Fruit fly (Drosophila melanogaster): Measurements from ENCODE around the gene CG7208.
A peak's percentile ranks its signal among the peaks of the same experiment; 100 is the strongest.

The CG7208 gene

dm6 chr3R:18156608-18157007 is 28.9 kb downstream of the CG7208 start:
- TF ChIP-seq unc-4 (GFP tag; IDR thresholded peaks at IDR 0.05; ENCODE audit: partially characterized antibody) = no peak
- peak in 1 of 2 experiments; percentile 87 for TF ChIP-seq insv (GFP tag; optimal IDR thresholded peaks at IDR 0.05)
- peak; percentile 77 for TF ChIP-seq phol (tag; optimal IDR thresholded peaks at IDR 0.05)
- no peak for TF ChIP-seq Camta (GFP tag; optimal IDR thresholded peaks at IDR 0.05)
- TF ChIP-seq CG11695 (GFP tag; IDR thresholded peaks at IDR 0.05) = no peak

DNA sequence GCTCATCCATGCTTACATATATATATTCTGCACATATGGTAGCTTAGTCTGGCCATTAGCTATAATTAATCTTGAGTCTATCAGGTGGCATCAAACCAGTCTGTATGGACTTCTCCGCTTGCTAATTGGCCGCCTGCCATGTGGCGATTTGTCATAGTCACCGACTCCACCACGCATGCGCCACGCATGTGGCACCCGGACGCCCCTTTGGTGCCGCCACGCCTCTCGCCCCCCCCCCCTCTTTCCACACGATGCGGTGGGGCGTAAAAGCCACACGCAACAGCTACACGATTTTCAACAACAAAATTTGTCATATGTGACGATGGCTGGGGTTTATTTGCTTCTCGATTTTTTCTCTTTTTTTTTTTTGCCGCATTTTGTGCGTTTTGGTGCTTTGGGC is 31.8 kb downstream of the CG7208 start:
- TF ChIP-seq D19A (tag; optimal IDR thresholded peaks at IDR 0.05) (no peak), Drgx (GFP tag; IDR thresholded peaks at IDR 0.05) (0 out of 2 replicates have a peak, but pooled peaks have one; percentile 5), CG32772 (GFP tag; IDR thresholded peaks at IDR 0.05) (0 out of 2 replicates have a peak, but pooled peaks have one; percentile 27), Kr (GFP tag; optimal IDR thresholded peaks at IDR 0.05) (no peak), CG18262 (tag; optimal IDR thresholded peaks at IDR 0.05) (no peak), ato (GFP tag; IDR thresholded peaks at IDR 0.05; ENCODE audit: partially characterized antibody) (0 out of 2 replicates have a peak, but pooled peaks have one; percentile 25), pho (GFP tag; optimal IDR thresholded peaks at IDR 0.05) (no peak), Ravus (GFP tag; IDR thresholded peaks at IDR 0.05) (no peak), CG18764 (GFP tag; optimal IDR thresholded peaks at IDR 0.05) (no peak), ewg (GFP tag; optimal IDR thresholded peaks at IDR 0.05) (peak; percentile 61), caup (GFP tag; optimal IDR thresholded peaks at IDR 0.05; ENCODE audit: severe bottlenecking) (no peak), Atf-2 (GFP tag; optimal IDR thresholded peaks at IDR 0.05) (no peak), ci (GFP tag; IDR thresholded peaks at IDR 0.05) (0 out of 3 replicates have a peak, but pooled peaks have one; percentile 12)

DNA sequence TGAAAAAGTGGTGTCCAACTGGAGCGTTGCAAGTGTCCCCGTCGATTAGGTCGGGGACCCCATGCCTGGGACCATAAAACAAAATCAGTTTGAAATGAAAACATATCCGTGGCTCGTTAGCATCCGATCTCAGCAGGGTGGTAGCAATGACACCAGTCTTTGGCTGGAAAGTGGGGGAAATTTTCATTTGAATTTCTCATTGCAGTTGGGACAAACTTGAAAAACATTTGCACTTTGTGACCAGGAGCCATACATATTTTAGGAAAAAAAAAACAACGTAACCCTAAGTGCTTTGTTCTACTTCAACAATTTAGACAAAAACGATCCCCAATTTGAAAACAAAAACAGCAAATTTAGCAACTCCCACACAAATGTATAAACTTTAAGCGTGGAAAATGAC is 33.7 kb downstream of the CG7208 start, which contains the start of gene CG14316:
Gene CG14316, plus strand, starts transcription at position 301 of the 400 bp plus-strand sequence.
- no peak for TF ChIP-seq dmrt99B (tag; optimal IDR thresholded peaks at IDR 0.05)
- no peak for TF ChIP-seq ac (GFP tag; optimal IDR thresholded peaks at IDR 0.05)
- no peak for TF ChIP-seq CG12104 (GFP tag; optimal IDR thresholded peaks at IDR 0.05)
- no peak for TF ChIP-seq row (GFP tag; IDR thresholded peaks at IDR 0.05)
- no peak for TF ChIP-seq HLH54F (GFP tag; optimal IDR thresholded peaks at IDR 0.05)
- TF ChIP-seq twi (tag; optimal IDR thresholded peaks at IDR 0.05) = no peak
- TF ChIP-seq unpg (GFP tag; optimal IDR thresholded peaks at IDR 0.05) = no peak
- TF ChIP-seq CG10209 (GFP tag; optimal IDR thresholded peaks at IDR 0.05) = no peak

DNA sequence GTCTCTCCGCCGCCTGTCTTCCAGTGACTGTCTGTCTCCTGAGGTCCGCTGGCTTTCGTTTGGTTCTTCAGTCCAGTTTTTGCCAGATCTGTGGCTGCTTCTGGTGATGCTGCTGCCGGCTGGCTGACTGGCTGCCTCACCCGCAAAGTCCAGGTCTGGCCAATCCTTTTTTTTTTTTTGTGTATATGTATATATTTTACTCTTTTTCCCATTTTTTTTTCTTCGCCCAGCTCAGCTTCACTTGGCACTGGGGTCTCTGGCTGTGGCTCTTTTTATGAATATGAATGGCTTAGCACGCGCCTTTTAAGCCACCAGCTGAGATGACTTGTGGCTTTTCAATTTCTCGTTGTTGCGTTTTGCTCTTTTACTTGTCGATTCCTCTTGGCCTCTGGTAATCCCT is 38.9 kb downstream of the CG7208 start:
- TF ChIP-seq bsh (GFP tag; optimal IDR thresholded peaks at IDR 0.05) = peak in 1 of 2 experiments; percentile 49
- TF ChIP-seq ERR (GFP tag; optimal IDR thresholded peaks at IDR 0.05) = no peak
- TF ChIP-seq Opbp (GFP tag; IDR thresholded peaks at IDR 0.05; ENCODE audit: partially characterized antibody) = no peak
- TF ChIP-seq nom (GFP tag; optimal IDR thresholded peaks at IDR 0.05) = peak; percentile 88
- TF ChIP-seq Ets65A (GFP tag) = peak; percentile 54

- no peak for TF ChIP-seq CG4360 (GFP tag; IDR thresholded peaks at IDR 0.05)
- TF ChIP-seq lmd (GFP tag; IDR thresholded peaks at IDR 0.05) = no peak
- TF ChIP-seq CG9215 (GFP tag; IDR thresholded peaks at IDR 0.05) = no peak
- TF ChIP-seq pfk (GFP tag; optimal IDR thresholded peaks at IDR 0.05) = no peak
- TF ChIP-seq Ets65A (GFP tag) = peak; percentile 48
- TF ChIP-seq HmgD (GFP tag; optimal IDR thresholded peaks at IDR 0.05) = no peak
- no peak for TF ChIP-seq CrebB (tag; optimal IDR thresholded peaks at IDR 0.05)
- no peak for TF ChIP-seq MESR4 (GFP tag; optimal IDR thresholded peaks at IDR 0.05)
- TF ChIP-seq CG2712 (tag; optimal IDR thresholded peaks at IDR 0.05) = no peak
- no peak for TF ChIP-seq CG5245 (GFP tag; optimal IDR thresholded peaks at IDR 0.05)
- peak; percentile 68 for TF ChIP-seq Awh (GFP tag; IDR thresholded peaks at IDR 0.05)
- no peak for TF ChIP-seq dysf (GFP tag; IDR thresholded peaks at IDR 0.05)
- TF ChIP-seq Max (GFP tag; optimal IDR thresholded peaks at IDR 0.05) = no peak
- TF ChIP-seq fd102C (GFP tag; optimal IDR thresholded peaks at IDR 0.05) = no peak
- TF ChIP-seq corto (GFP tag; optimal IDR thresholded peaks at IDR 0.05) = no peak
- no peak for TF ChIP-seq CG6813 (GFP tag; optimal IDR thresholded peaks at IDR 0.05)
Observed at dm6 chr3R:18144853-18145252, 40.7 kb downstream of the CG7208 start.
